Fruit fly (Drosophila melanogaster) whole organism, prepupa: Measurements from ENCODE around the gene cold.
A peak's percentile ranks its signal among the peaks of the same experiment; 100 is the strongest.

Source experiments
- Blimp-1 ChIP-seq: fragments of 200-800 bp; sonication (Bioruptor generic); optimal IDR thresholded peaks from 3 replicates; lab custom pipeline; 2017; ENCODE audit warnings: missing biosample characterization, missing genetic modification characterization, mild to moderate bottlenecking, moderate library complexity, missing genetic modification reagents
- CG10631 ChIP-seq: fragments of 200-800 bp; sonication (Bioruptor generic); optimal IDR thresholded peaks from 2 replicates; lab custom pipeline; 2016; ENCODE audit warnings: missing biosample characterization, missing genetic modification characterization
- CG10669 ChIP-seq: fragments of 200-800 bp; sonication (Bioruptor generic); optimal IDR thresholded peaks from 3 replicates; lab custom pipeline; 2018; ENCODE audit warnings: missing biosample characterization, mild to moderate bottlenecking, missing genetic modification characterization, moderate library complexity
- CG11294 ChIP-seq: fragments of 200-800 bp; sonication (Bioruptor generic); IDR thresholded peaks from 2 replicates; pipeline ENCODE4 v1.3.6; 2022; ENCODE audit warnings: missing biosample characterization, missing genetic modification characterization
- CG15336 ChIP-seq: fragments of 200-800 bp; sonication (Bioruptor generic); IDR thresholded peaks from 2 replicates; pipeline ENCODE4 v1.3.6; 2022; ENCODE audit warnings: missing biosample characterization, missing genetic modification characterization
- CG1621 ChIP-seq: fragments of 200-800 bp; sonication (Bioruptor generic); optimal IDR thresholded peaks from 3 replicates; lab custom pipeline; 2018; ENCODE audit warnings: missing biosample characterization, mild to moderate bottlenecking, missing genetic modification characterization
- CG16779 ChIP-seq: fragments of 200-800 bp; sonication (Bioruptor generic); optimal IDR thresholded peaks from 3 replicates; lab custom pipeline; 2017; ENCODE audit warnings: missing biosample characterization, mild to moderate bottlenecking, missing genetic modification characterization
- CG31627 ChIP-seq: fragments of 200-800 bp; sonication (Bioruptor generic); optimal IDR thresholded peaks from 3 replicates; lab custom pipeline; 2016; ENCODE audit warnings: missing biosample characterization, missing genetic modification characterization
- CG32006 ChIP-seq: fragments of 200-800 bp; sonication (Bioruptor generic); optimal IDR thresholded peaks from 3 replicates; lab custom pipeline; 2017; ENCODE audit warnings: missing biosample characterization, mild to moderate bottlenecking, missing genetic modification characterization
- CG34406 ChIP-seq: fragments of 200-800 bp; sonication (Bioruptor generic); optimal IDR thresholded peaks from 3 replicates; lab custom pipeline; 2016; ENCODE audit warnings: missing biosample characterization, missing genetic modification characterization
- CG3919 ChIP-seq: fragments of 200-800 bp; sonication (Bioruptor generic); optimal IDR thresholded peaks from 3 replicates; lab custom pipeline; 2016; ENCODE audit warnings: missing biosample characterization, missing genetic modification characterization
- CG4318 ChIP-seq: fragments of 200-800 bp; sonication (Bioruptor generic); optimal IDR thresholded peaks from 3 replicates; lab custom pipeline; 2017; ENCODE audit warnings: missing biosample characterization, mild to moderate bottlenecking, missing genetic modification characterization
- CG6163 ChIP-seq: fragments of 200-800 bp; sonication (Bioruptor generic); IDR thresholded peaks from 3 replicates; pipeline ENCODE4 v1.3.6; 2022; ENCODE audit warnings: missing biosample characterization, missing genetic modification characterization
- CG6792 ChIP-seq: fragments of 200-800 bp; sonication (Bioruptor generic); optimal IDR thresholded peaks from 3 replicates; lab custom pipeline; 2016; ENCODE audit warnings: missing biosample characterization, missing genetic modification characterization
- CG6808 ChIP-seq: fragments of 200-800 bp; sonication (Bioruptor generic); optimal IDR thresholded peaks from 3 replicates; lab custom pipeline; 2017; ENCODE audit warnings: missing biosample characterization, missing genetic modification characterization, mild to moderate bottlenecking, moderate library complexity, missing genetic modification reagents
- CG6854 ChIP-seq: fragments of 200-800 bp; sonication (Bioruptor generic); optimal IDR thresholded peaks from 2 replicates; lab custom pipeline; 2017; ENCODE audit warnings: missing biosample characterization, mild to moderate bottlenecking, missing genetic modification characterization
- CG7368 ChIP-seq: fragments of 200-800 bp; sonication (Bioruptor generic); optimal IDR thresholded peaks from 3 replicates; lab custom pipeline; 2016; ENCODE audit warnings: missing biosample characterization, missing genetic modification characterization
- CG8119 ChIP-seq: fragments of 200-800 bp; sonication (Bioruptor generic); IDR thresholded peaks from 3 replicates; pipeline ENCODE4 v1.3.6; 2022; ENCODE audit warnings: missing biosample characterization, missing genetic modification characterization
- CG9139 ChIP-seq: fragments of 200-800 bp; sonication (Bioruptor generic); optimal IDR thresholded peaks from 3 replicates; lab custom pipeline; 2017; ENCODE audit warnings: missing biosample characterization, mild to moderate bottlenecking, missing genetic modification characterization
- Eip75B ChIP-seq: fragments of 200-800 bp; sonication (Bioruptor generic); optimal IDR thresholded peaks from 3 replicates; lab custom pipeline; 2016; ENCODE audit warnings: missing biosample characterization, missing genetic modification characterization
- Eip78C ChIP-seq: fragments of 200-800 bp; sonication (Bioruptor generic); peaks from one replicate; lab custom pipeline; 2016; ENCODE audit warnings: missing biosample characterization, missing genetic modification characterization
- Eip93F ChIP-seq: fragments of 200-800 bp; sonication (Bioruptor generic); optimal IDR thresholded peaks from 2 replicates; lab custom pipeline; 2016; ENCODE audit warnings: missing biosample characterization, mild to moderate bottlenecking, missing genetic modification characterization
- Ets21C ChIP-seq: fragments of 200-800 bp; sonication (Bioruptor generic); optimal IDR thresholded peaks from 3 replicates; lab custom pipeline; 2016; ENCODE audit warnings: missing biosample characterization, missing genetic modification characterization
- Ets96B ChIP-seq: fragments of 200-800 bp; optimal IDR thresholded peaks from 2 replicates; lab custom pipeline; 2019; ENCODE audit warnings: missing biosample characterization, mild to moderate bottlenecking, missing genetic modification characterization, moderate library complexity
- Gug ChIP-seq: fragments of 200-800 bp; sonication (Bioruptor generic); IDR thresholded peaks from 2 replicates; pipeline ENCODE4 v1.3.6; 2022; ENCODE audit warnings: missing biosample characterization, missing genetic modification characterization
- Hr38 ChIP-seq: sonication (Bioruptor generic); optimal IDR thresholded peaks from 2 replicates; lab custom pipeline; 2016; ENCODE audit warnings: missing biosample characterization, missing genetic modification characterization
- Hr39 ChIP-seq: fragments of 200-800 bp; sonication (Bioruptor generic); optimal IDR thresholded peaks from 2 replicates; lab custom pipeline; 2016; ENCODE audit warnings: missing biosample characterization, missing genetic modification characterization
- Met ChIP-seq: fragments of 200-800 bp; sonication (Bioruptor generic); optimal IDR thresholded peaks from 3 replicates; lab custom pipeline; 2016; ENCODE audit warnings: missing biosample characterization, missing genetic modification characterization
- OdsH ChIP-seq: fragments of 200-800 bp; sonication (Bioruptor generic); optimal IDR thresholded peaks from 3 replicates; lab custom pipeline; 2016; ENCODE audit warnings: missing biosample characterization, missing genetic modification characterization
- Sox102F ChIP-seq: fragments of 200-800 bp; sonication (Bioruptor generic); optimal IDR thresholded peaks from 2 replicates; lab custom pipeline; 2016; ENCODE audit warnings: missing biosample characterization, mild to moderate bottlenecking, missing genetic modification characterization
- Sox14 ChIP-seq: fragments of 200-800 bp; sonication (Bioruptor generic); optimal IDR thresholded peaks from 3 replicates; lab custom pipeline; 2016; ENCODE audit warnings: missing biosample characterization, missing genetic modification characterization
- achi ChIP-seq: fragments of 200-800 bp; sonication (Bioruptor generic); optimal IDR thresholded peaks from 3 replicates; lab custom pipeline; 2016; ENCODE audit warnings: missing biosample characterization, missing genetic modification characterization
- acj6 ChIP-seq: fragments of 200-800 bp; sonication (Bioruptor generic); optimal IDR thresholded peaks from 3 replicates; lab custom pipeline; 2016; ENCODE audit warnings: missing biosample characterization, missing genetic modification characterization
- cyc ChIP-seq: fragments of 200-800 bp; sonication (Bioruptor generic); optimal IDR thresholded peaks from 3 replicates; lab custom pipeline; 2016; ENCODE audit warnings: missing biosample characterization, missing genetic modification characterization
- dac ChIP-seq: fragments of 200-800 bp; sonication (Bioruptor generic); optimal IDR thresholded peaks from 2 replicates; lab custom pipeline; 2017; ENCODE audit warnings: missing biosample characterization, mild to moderate bottlenecking, missing genetic modification characterization
- dsx ChIP-seq: fragments of 200-800 bp; optimal IDR thresholded peaks from 3 replicates; lab custom pipeline; 2019; ENCODE audit warnings: missing biosample characterization, mild to moderate bottlenecking, missing genetic modification characterization, moderate library complexity; ENCODE audit not compliant: poor library complexity, severe bottlenecking
- eg ChIP-seq: fragments of 200-800 bp; sonication (Bioruptor generic); IDR thresholded peaks from 3 replicates; pipeline ENCODE4 v1.3.6; 2022; ENCODE audit warnings: missing biosample characterization, missing genetic modification characterization
- esn ChIP-seq: fragments of 200-800 bp; sonication (Bioruptor generic); optimal IDR thresholded peaks from 2 replicates; lab custom pipeline; 2016; ENCODE audit warnings: missing biosample characterization, mild to moderate bottlenecking, missing genetic modification characterization, moderate library complexity
- fd59A ChIP-seq: fragments of 200-800 bp; sonication (Bioruptor generic); optimal IDR thresholded peaks from 2 replicates; lab custom pipeline; 2017; ENCODE audit warnings: missing biosample characterization, mild to moderate bottlenecking, missing genetic modification characterization, missing genetic modification reagents
- fkh ChIP-seq: fragments of 200-800 bp; sonication (Bioruptor generic); optimal IDR thresholded peaks from 3 replicates; lab custom pipeline; 2017; ENCODE audit warnings: missing biosample characterization, mild to moderate bottlenecking, missing genetic modification characterization, moderate library complexity
- lz ChIP-seq: fragments of 200-800 bp; sonication (Bioruptor generic); optimal IDR thresholded peaks from 3 replicates; lab custom pipeline; 2016; ENCODE audit warnings: missing biosample characterization, missing genetic modification characterization
- net ChIP-seq: fragments of 200-800 bp; sonication (Bioruptor generic); optimal IDR thresholded peaks from 3 replicates; lab custom pipeline; 2016; ENCODE audit warnings: missing biosample characterization, missing genetic modification characterization
- pdm3 ChIP-seq: fragments of 200-800 bp; sonication (Bioruptor generic); optimal IDR thresholded peaks from 3 replicates; lab custom pipeline; 2016; ENCODE audit warnings: missing biosample characterization, missing genetic modification characterization
- salr ChIP-seq, 2 experiments: fragments of 200-800 bp; sonication (Bioruptor generic); optimal IDR thresholded peaks; 3 replicates each; lab custom pipeline; 2016 to 2018; ENCODE audit warnings: missing biosample characterization in 2 of 2, missing genetic modification characterization in 2 of 2, mild to moderate bottlenecking in 1 of 2
- spab ChIP-seq: fragments of 200-800 bp; sonication (Bioruptor generic); optimal IDR thresholded peaks from 2 replicates; lab custom pipeline; 2017; ENCODE audit warnings: missing biosample characterization, mild to moderate bottlenecking, missing genetic modification characterization, missing genetic modification reagents
- svp ChIP-seq: fragments of 200-800 bp; sonication (Bioruptor generic); peaks from one replicate; lab custom pipeline; 2016; ENCODE audit warnings: missing biosample characterization, missing genetic modification characterization
- topi ChIP-seq: fragments of 200-800 bp; sonication (Bioruptor generic); optimal IDR thresholded peaks from 3 replicates; lab custom pipeline; 2016; ENCODE audit warnings: missing biosample characterization, missing genetic modification characterization
- vri ChIP-seq: fragments of 200-800 bp; sonication (Bioruptor generic); optimal IDR thresholded peaks from 3 replicates; lab custom pipeline; 2016; ENCODE audit warnings: missing biosample characterization, mild to moderate bottlenecking, missing genetic modification characterization

The cold gene

dm6 chr2L:608143-608542 is 34.1 kb downstream of the cold start (continued):
- peak; percentile 73 for TF ChIP-seq spab (GFP tag; lab: Kevin White, UChicago)
- peak; percentile 45; the same call in 2 of the 3 replicates for TF ChIP-seq eg
- peak; percentile 82 for TF ChIP-seq CG6808
- TF ChIP-seq vri (GFP tag; lab: Kevin White, UChicago), result no peak
- TF ChIP-seq Hr39 (GFP tag; lab: Kevin White, UChicago), result no peak
- TF ChIP-seq Ets21C (GFP tag; lab: Kevin White, UChicago), result no peak
- TF ChIP-seq Eip93F (GFP tag; lab: Kevin White, UChicago), result no peak
- no peak for TF ChIP-seq Blimp-1 (GFP tag; lab: Kevin White, UChicago)
- TF ChIP-seq CG16779, result peak; percentile 54
- no peak for TF ChIP-seq fkh (GFP tag; lab: Kevin White, UChicago)
- TF ChIP-seq CG8119 (GFP tag; lab: Robert Waterston, UW), result peak; percentile 82
- peak; percentile 33; the same call in 1 of the 2 replicates for TF ChIP-seq Gug
- peak; percentile 4 for TF ChIP-seq Met (GFP tag; lab: Kevin White, UChicago)

- TF ChIP-seq esn (GFP tag; lab: Kevin White, UChicago), result peak; percentile 34
- TF ChIP-seq Blimp-1 (GFP tag; lab: Kevin White, UChicago), result no peak
- TF ChIP-seq vri (GFP tag; lab: Kevin White, UChicago), result no peak
- peak; percentile 65 for TF ChIP-seq pdm3 (GFP tag; lab: Kevin White, UChicago)
- peak; percentile 68 for TF ChIP-seq CG10631 (GFP tag; lab: Kevin White, UChicago)
- no peak for TF ChIP-seq CG6854 (GFP tag; lab: Kevin White, UChicago)
- peak; percentile 59 for TF ChIP-seq OdsH (GFP tag; lab: Kevin White, UChicago)
- TF ChIP-seq Sox102F, result no peak
- TF ChIP-seq fd59A (GFP tag; lab: Kevin White, UChicago), result peak; percentile 67
- TF ChIP-seq CG15336 (GFP tag; lab: Robert Waterston, UW), result 0 out of 2 replicates have a peak, but pooled peaks have one; percentile 35
- no peak for TF ChIP-seq dac (GFP tag; lab: Kevin White, UChicago)
- no peak for TF ChIP-seq Ets21C (GFP tag; lab: Kevin White, UChicago)
- TF ChIP-seq Hr39 (GFP tag; lab: Kevin White, UChicago), result peak; percentile 30
- TF ChIP-seq CG16779, result peak; percentile 21
- TF ChIP-seq CG1621, result peak; percentile 78
- peak; percentile 64 for TF ChIP-seq achi (GFP tag; lab: Kevin White, UChicago)
- TF ChIP-seq acj6 (GFP tag; lab: Kevin White, UChicago), result peak; percentile 53
- TF ChIP-seq Hr38 (GFP tag; lab: Kevin White, UChicago), result no peak
- TF ChIP-seq Eip93F (GFP tag; lab: Kevin White, UChicago), result no peak
- peak; percentile 44 for TF ChIP-seq CG9139 (GFP tag; lab: Kevin White, UChicago)
- TF ChIP-seq Met (GFP tag; lab: Kevin White, UChicago), result peak; percentile 32
- TF ChIP-seq Ets96B (tag; lab: Kevin White, UChicago), result peak; percentile 76
- 0 out of 3 replicates have a peak, but pooled peaks have one; percentile 24 for TF ChIP-seq eg
- TF ChIP-seq salr (GFP tag; optimal IDR thresholded peaks at IDR 0.05; lab: Kevin White, UChicago), result peak; percentile 37 to 62
- TF ChIP-seq topi (GFP tag; lab: Kevin White, UChicago), result peak; percentile 40
- peak; percentile 48 for TF ChIP-seq dsx (GFP tag; lab: Kevin White, UChicago)
- peak; percentile 76 for TF ChIP-seq svp (GFP tag; lab: Kevin White, UChicago)
- TF ChIP-seq Sox14 (GFP tag; lab: Kevin White, UChicago), result peak; percentile 74
- TF ChIP-seq CG32006 (GFP tag; lab: Kevin White, UChicago), result peak; percentile 51
- no peak for TF ChIP-seq fkh (GFP tag; lab: Kevin White, UChicago)
- peak; percentile 5 for TF ChIP-seq CG7368 (GFP tag; lab: Kevin White, UChicago)
- TF ChIP-seq CG6163, result peak; percentile 74
- TF ChIP-seq cyc (GFP tag; lab: Kevin White, UChicago), result no peak
- TF ChIP-seq CG3919 (GFP tag; lab: Kevin White, UChicago), result peak; percentile 69
- TF ChIP-seq spab (GFP tag; lab: Kevin White, UChicago), result peak; percentile 61
- TF ChIP-seq CG34406 (GFP tag; lab: Kevin White, UChicago), result peak; percentile 12
- TF ChIP-seq Eip78C (GFP tag; lab: Kevin White, UChicago), result peak; percentile 91
- TF ChIP-seq CG8119 (GFP tag; lab: Robert Waterston, UW), result peak; percentile 57; the same call in 2 of the 3 replicates
- peak; percentile 4 for TF ChIP-seq CG31627 (GFP tag; lab: Kevin White, UChicago)
- peak; percentile 70 for TF ChIP-seq CG10669 (GFP tag; lab: Kevin White, UChicago)
- no peak for TF ChIP-seq CG4318
- no peak for TF ChIP-seq CG11294 (GFP tag; lab: Robert Waterston, UW)
- TF ChIP-seq net (GFP tag; lab: Kevin White, UChicago), result peak; percentile 12
- peak; percentile 65 for TF ChIP-seq Eip75B (GFP tag; lab: Kevin White, UChicago)
- TF ChIP-seq CG6792 (GFP tag; lab: Kevin White, UChicago), result peak; percentile 50
- peak; percentile 27 for TF ChIP-seq lz
Observed at dm6 chr2L:609497-609896, 35.4 kb downstream of the cold start.
